Fruit fly (Drosophila melanogaster) whole organism, embryonic: ENCODE data around the gene Ets97D.
A peak's percentile ranks its signal among the peaks of the same experiment; 100 is the strongest.

ENCODE experiments used
- Atf6 ChIP-seq: fragments of 200-800 bp; sonication (Bioruptor generic); IDR thresholded peaks from 2 replicates; pipeline ENCODE4 v1.3.6; 2022; ENCODE audit warnings: missing biosample characterization, missing genetic modification characterization
- CG10147 ChIP-seq: fragments of 200-800 bp; sonication (Bioruptor generic); optimal IDR thresholded peaks from 2 replicates; lab custom pipeline; 2019; ENCODE audit warnings: missing biosample characterization, mild to moderate bottlenecking, missing genetic modification characterization, moderate library complexity
- CG10543 ChIP-seq: fragments of 200-800 bp; sonication (Bioruptor generic); optimal IDR thresholded peaks from 3 replicates; lab custom pipeline; 2017; ENCODE audit warnings: missing biosample characterization, mild to moderate bottlenecking, missing genetic modification characterization, moderate library complexity
- CG11560 ChIP-seq: fragments of 200-800 bp; sonication (Bioruptor generic); IDR thresholded peaks from 3 replicates; pipeline ENCODE4 v1.3.6; 2022; ENCODE audit warnings: missing biosample characterization, missing genetic modification characterization
- CG12744 ChIP-seq: fragments of 200-800 bp; sonication (Bioruptor generic); optimal IDR thresholded peaks from 2 replicates; lab custom pipeline; 2016; ENCODE audit warnings: missing biosample characterization, missing genetic modification characterization
- CG13424 ChIP-seq: fragments of 200-800 bp; sonication (Bioruptor generic); optimal IDR thresholded peaks from 2 replicates; lab custom pipeline; 2019; ENCODE audit warnings: missing biosample characterization, mild to moderate bottlenecking, missing genetic modification characterization, moderate library complexity
- CG14965 ChIP-seq: fragments of 200-800 bp; sonication (Bioruptor generic); optimal IDR thresholded peaks from 2 replicates; lab custom pipeline; 2016; ENCODE audit warnings: missing biosample characterization, missing genetic modification characterization, borderline replicate concordance
- CG15073 ChIP-seq: fragments of 200-800 bp; sonication (Bioruptor generic); optimal IDR thresholded peaks from 2 replicates; lab custom pipeline; 2016; ENCODE audit warnings: missing biosample characterization, missing genetic modification characterization
- CG15601 ChIP-seq: fragments of 200-800 bp; sonication (Bioruptor generic); optimal IDR thresholded peaks from 3 replicates; lab custom pipeline; 2019; ENCODE audit warnings: missing biosample characterization, mild to moderate bottlenecking, missing genetic modification characterization, moderate library complexity
- CG15696 ChIP-seq: fragments of 200-800 bp; sonication (Bioruptor generic); optimal IDR thresholded peaks from 2 replicates; lab custom pipeline; 2019; ENCODE audit warnings: missing biosample characterization, mild to moderate bottlenecking, missing genetic modification characterization, moderate library complexity
- CG17328 ChIP-seq: fragments of 200-800 bp; sonication (Bioruptor generic); IDR thresholded peaks from 2 replicates; pipeline ENCODE4 v1.3.6; 2022; ENCODE audit warnings: missing biosample characterization, missing genetic modification characterization
- CG17568 ChIP-seq: fragments of 200-800 bp; sonication (Bioruptor generic); optimal IDR thresholded peaks from 2 replicates; lab custom pipeline; 2018; ENCODE audit warnings: missing biosample characterization, mild to moderate bottlenecking, missing genetic modification characterization, moderate library complexity
- CG18599 ChIP-seq: fragments of 200-800 bp; sonication (Bioruptor generic); optimal IDR thresholded peaks from 3 replicates; lab custom pipeline; 2017; ENCODE audit warnings: missing biosample characterization, missing genetic modification characterization, mild to moderate bottlenecking, moderate library complexity, missing genetic modification reagents
- CG30020 ChIP-seq: fragments of 200-800 bp; optimal IDR thresholded peaks from 2 replicates; lab custom pipeline; 2019; ENCODE audit warnings: missing biosample characterization, mild to moderate bottlenecking, missing genetic modification characterization, moderate library complexity
- CG30431 ChIP-seq: fragments of 200-800 bp; sonication (Bioruptor generic); optimal IDR thresholded peaks from 2 replicates; lab custom pipeline; 2017; ENCODE audit warnings: missing biosample characterization, missing genetic modification characterization
- CG32767 ChIP-seq: fragments of 200-800 bp; sonication (Bioruptor generic); IDR thresholded peaks from 2 replicates; pipeline ENCODE4 v1.3.6; 2022; ENCODE audit warnings: missing biosample characterization, missing genetic modification characterization
- CG32772 ChIP-seq: fragments of 200-800 bp; sonication (Bioruptor generic); IDR thresholded peaks from 2 replicates; pipeline ENCODE4 v1.3.6; 2022; ENCODE audit warnings: missing biosample characterization, missing genetic modification characterization
- CG33557 ChIP-seq: fragments of 200-800 bp; sonication (Bioruptor generic); optimal IDR thresholded peaks from 2 replicates; lab custom pipeline; 2019; ENCODE audit warnings: missing biosample characterization, mild to moderate bottlenecking, missing genetic modification characterization, moderate library complexity
- CG34422 ChIP-seq: fragments of 200-800 bp; sonication (Bioruptor generic); IDR thresholded peaks from 3 replicates; pipeline ENCODE4 v1.3.6; 2022; ENCODE audit warnings: missing biosample characterization, missing genetic modification characterization
- CG4730 ChIP-seq: fragments of 200-800 bp; sonication (Bioruptor generic); IDR thresholded peaks from 2 replicates; pipeline ENCODE4 v1.3.6; 2022; ENCODE audit warnings: missing biosample characterization, missing genetic modification characterization
- CG5180 ChIP-seq: fragments of 200-800 bp; sonication (Bioruptor generic); optimal IDR thresholded peaks from 3 replicates; lab custom pipeline; 2017; ENCODE audit warnings: missing biosample characterization, missing genetic modification characterization, mild to moderate bottlenecking, moderate library complexity, missing genetic modification reagents
- CG9817 ChIP-seq: fragments of 200-800 bp; sonication (Bioruptor generic); optimal IDR thresholded peaks from 2 replicates; lab custom pipeline; 2018; ENCODE audit warnings: missing biosample characterization, mild to moderate bottlenecking, missing genetic modification characterization, moderate library complexity
- CHES-1-like ChIP-seq: fragments of 200-800 bp; sonication (Bioruptor generic); optimal IDR thresholded peaks from 2 replicates; lab custom pipeline; 2016; ENCODE audit warnings: missing biosample characterization, missing genetic modification characterization
- Chrac-16 ChIP-seq: fragments of 200-800 bp; sonication (Bioruptor generic); optimal IDR thresholded peaks from 3 replicates; lab custom pipeline; 2016; ENCODE audit warnings: missing biosample characterization, missing genetic modification characterization
- Dll ChIP-seq: fragments of 200-800 bp; sonication (Bioruptor generic); IDR thresholded peaks from 4 replicates; pipeline ENCODE4 v1.3.6; 2022; ENCODE audit warnings: missing biosample characterization, missing genetic modification characterization; ENCODE audit not compliant: partially characterized antibody
- Ets65A ChIP-seq: fragments of 200-800 bp; sonication (Bioruptor generic); peaks from one replicate; lab custom pipeline; 2016; ENCODE audit warnings: missing biosample characterization, missing genetic modification characterization
- Kr ChIP-seq: fragments of 200-800 bp; sonication (Bioruptor generic); optimal IDR thresholded peaks from 2 replicates; lab custom pipeline; 2017; ENCODE audit warnings: missing biosample characterization, mild to moderate bottlenecking, missing genetic modification characterization
- Meics ChIP-seq: fragments of 200-800 bp; sonication (Bioruptor generic); optimal IDR thresholded peaks from 2 replicates; lab custom pipeline; 2017; ENCODE audit warnings: missing biosample characterization, mild to moderate bottlenecking, missing genetic modification characterization
- Neu2 ChIP-seq: fragments of 200-800 bp; sonication (Bioruptor generic); optimal IDR thresholded peaks from 3 replicates; lab custom pipeline; 2016; ENCODE audit warnings: missing biosample characterization, missing genetic modification characterization, borderline replicate concordance
- Poxn ChIP-seq: fragments of 200-800 bp; sonication (Bioruptor generic); IDR thresholded peaks from 2 replicates; pipeline ENCODE4 v1.3.6; 2022; ENCODE audit warnings: missing biosample characterization, missing genetic modification characterization
- ase ChIP-seq: fragments of 200-800 bp; sonication (Bioruptor generic); IDR thresholded peaks from 3 replicates; pipeline ENCODE4 v1.3.6; 2022; ENCODE audit warnings: missing biosample characterization, missing genetic modification characterization
- ash1 ChIP-seq: fragments of 200-800 bp; sonication (Bioruptor generic); optimal IDR thresholded peaks from 2 replicates; lab custom pipeline; 2018; ENCODE audit warnings: missing biosample characterization, mild to moderate bottlenecking, missing genetic modification characterization
- chn ChIP-seq: fragments of 200-800 bp; sonication (Bioruptor generic); optimal IDR thresholded peaks from 2 replicates; lab custom pipeline; 2016; ENCODE audit warnings: missing biosample characterization, missing genetic modification characterization
- croc ChIP-seq: fragments of 200-800 bp; sonication (Bioruptor generic); conservative IDR thresholded peaks from 3 replicates; pipeline ENCODE4 v1.3.6; 2022; ENCODE audit warnings: missing biosample characterization, missing genetic modification characterization
- disco-r ChIP-seq: fragments of 200-800 bp; sonication (Bioruptor generic); optimal IDR thresholded peaks from 2 replicates; lab custom pipeline; 2016; ENCODE audit warnings: missing biosample characterization, missing genetic modification characterization
- dmrt99B ChIP-seq: fragments of 200-800 bp; sonication (Bioruptor generic); optimal IDR thresholded peaks from 2 replicates; lab custom pipeline; 2018; ENCODE audit warnings: missing biosample characterization, mild to moderate bottlenecking, missing genetic modification characterization, moderate library complexity
- gt ChIP-seq: fragments of 200-800 bp; sonication (Bioruptor generic); IDR thresholded peaks from 2 replicates; pipeline ENCODE4 v1.3.6; 2022; ENCODE audit warnings: missing biosample characterization, missing genetic modification characterization
- insv ChIP-seq, 2 experiments: fragments of 200-800 bp; sonication (Bioruptor generic); optimal IDR thresholded peaks; 3 replicates each; lab custom pipeline; 2016 to 2018; ENCODE audit warnings: missing biosample characterization in 2 of 2, missing genetic modification characterization in 2 of 2
- phol ChIP-seq: fragments of 200-800 bp; sonication (Bioruptor generic); optimal IDR thresholded peaks from 3 replicates; lab custom pipeline; 2018; ENCODE audit warnings: missing biosample characterization, mild to moderate bottlenecking, missing genetic modification characterization, moderate library complexity
- prd ChIP-seq, 3 experiments: fragments of >200 bp in 2 of 3; fragments of 200-800 bp in 1 of 3; sonication (Bioruptor generic) in 1 of 3; optimal IDR thresholded peaks in 2 of 3; IDR thresholded peaks in 1 of 3; 2 replicates in 2 of 3; 3 replicates in 1 of 3; pipeline versions ENCODE4 v1.3.6 to Lab custom; 2017 to 2022; ENCODE audit warnings: missing biosample characterization in 1 of 3, missing genetic modification characterization in 1 of 3
- ranshi ChIP-seq: fragments of 200-800 bp; sonication (Bioruptor generic); IDR thresholded peaks from 2 replicates; pipeline ENCODE4 v1.3.6; 2022; ENCODE audit warnings: missing biosample characterization, missing genetic modification characterization
- ro ChIP-seq: fragments of 200-800 bp; sonication (Bioruptor generic); IDR thresholded peaks from 2 replicates; pipeline ENCODE4 v1.3.6; 2022; ENCODE audit warnings: missing biosample characterization, missing genetic modification characterization
- sqz ChIP-seq: fragments of 200-800 bp; sonication (Bioruptor generic); optimal IDR thresholded peaks from 3 replicates; lab custom pipeline; 2018; ENCODE audit warnings: missing biosample characterization, mild to moderate bottlenecking, missing genetic modification characterization
- tap ChIP-seq: fragments of 200-800 bp; optimal IDR thresholded peaks from 3 replicates; lab custom pipeline; 2019; ENCODE audit warnings: missing biosample characterization, mild to moderate bottlenecking, missing genetic modification characterization, moderate library complexity
- tll ChIP-seq, 2 experiments: fragments of 200-800 bp in 1 of 2; fragments of >200 bp in 1 of 2; sonication (Bioruptor generic) in 1 of 2; optimal IDR thresholded peaks; 2 replicates each; lab custom pipeline; 2017 to 2019; ENCODE audit warnings: missing biosample characterization in 2 of 2, missing genetic modification characterization in 2 of 2, mild to moderate bottlenecking in 1 of 2, moderate library complexity in 1 of 2
- tna ChIP-seq: fragments of 200-800 bp; sonication (Bioruptor generic); IDR thresholded peaks from 2 replicates; pipeline ENCODE4 v1.3.6; 2022; ENCODE audit warnings: missing biosample characterization, missing genetic modification characterization; ENCODE audit not compliant: partially characterized antibody
- tx ChIP-seq: fragments of 200-800 bp; sonication (Bioruptor generic); optimal IDR thresholded peaks from 2 replicates; lab custom pipeline; 2016; ENCODE audit warnings: missing biosample characterization, missing genetic modification characterization
- vvl ChIP-seq: fragments of 200-800 bp; sonication (Bioruptor generic); IDR thresholded peaks from 2 replicates; pipeline ENCODE4 v1.3.6; 2022; ENCODE audit warnings: missing biosample characterization, missing genetic modification characterization
- wdn ChIP-seq: fragments of 200-800 bp; sonication (Bioruptor generic); IDR thresholded peaks from 2 replicates; pipeline ENCODE4 v1.3.6; 2022; ENCODE audit warnings: missing biosample characterization, missing genetic modification characterization

The Ets97D gene

DNA sequence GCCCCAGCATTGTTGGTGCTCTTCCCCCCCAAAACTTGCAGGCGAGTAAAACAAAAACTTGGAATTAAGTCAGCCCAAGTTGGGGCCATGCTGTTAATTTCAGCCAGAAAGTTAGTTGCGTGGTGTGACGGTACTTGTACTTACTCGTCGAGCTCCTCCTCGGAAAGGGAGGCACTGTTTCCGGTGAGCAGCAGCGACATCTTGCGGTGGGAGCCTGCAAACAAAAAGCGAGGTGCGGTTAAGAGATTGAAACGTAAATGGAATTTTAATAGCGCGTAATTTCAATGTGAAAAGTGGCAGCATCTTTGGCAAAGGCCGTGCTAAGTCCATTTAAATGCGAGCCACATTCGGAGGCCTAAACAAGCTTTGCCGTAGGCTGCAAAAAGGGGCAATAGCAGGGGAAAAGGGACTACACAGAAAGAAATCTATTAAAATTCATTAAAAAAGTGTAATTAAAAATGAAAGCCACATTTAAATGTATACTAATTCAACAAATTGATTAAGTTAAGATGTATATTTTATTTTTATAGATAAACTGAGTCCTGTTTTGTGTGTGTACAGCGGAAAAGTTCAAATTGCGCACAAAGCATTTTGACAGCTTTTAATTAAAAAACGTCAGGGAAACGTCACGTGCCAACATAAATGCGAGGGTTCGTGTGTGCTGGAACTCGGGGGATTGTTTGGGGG lies 43.8 kb upstream of the Ets97D start (continued):
- TF ChIP-seq prd (optimal IDR thresholded peaks at IDR 0.05; lab: Kevin White, UChicago), result no peak
- no peak for TF ChIP-seq prd (GFP tag; IDR thresholded peaks at IDR 0.05; lab: Robert Waterston, UW)
- TF ChIP-seq CG4730 (GFP tag; lab: Robert Waterston, UW), result no peak
- TF ChIP-seq CG15073 (GFP tag; lab: Kevin White, UChicago), result no peak
- TF ChIP-seq Meics (GFP tag; lab: Kevin White, UChicago), result no peak
- no peak for TF ChIP-seq Poxn (GFP tag; lab: Robert Waterston, UW)
- TF ChIP-seq CG9817 (tag; lab: Kevin White, UChicago), result no peak
- TF ChIP-seq CG30020, result no peak
- TF ChIP-seq CG10543 (GFP tag; lab: Kevin White, UChicago), result no peak
- peak; percentile 12 for TF ChIP-seq sqz (GFP tag; lab: Kevin White, UChicago)
- no peak for TF ChIP-seq CG33557 (GFP tag; lab: Kevin White, UChicago)
- no peak for TF ChIP-seq CG15601 (tag; lab: Kevin White, UChicago)
- TF ChIP-seq CG12744 (GFP tag; lab: Kevin White, UChicago), result no peak
- no peak for TF ChIP-seq tll (GFP tag; optimal IDR thresholded peaks at IDR 0.05; lab: Kevin White, UChicago)
- no peak for TF ChIP-seq tna (GFP tag; lab: Robert Waterston, UW)
- TF ChIP-seq CG32767, result no peak
- peak; percentile 7 for TF ChIP-seq phol (tag; lab: Kevin White, UChicago)
- TF ChIP-seq CG14965 (GFP tag; lab: Kevin White, UChicago), result peak; percentile 73
- TF ChIP-seq wdn, result no peak
- no peak for TF ChIP-seq chn (GFP tag; lab: Kevin White, UChicago)
- no peak for TF ChIP-seq CG17568 (GFP tag; lab: Kevin White, UChicago)
- no peak for TF ChIP-seq ash1
- TF ChIP-seq vvl (GFP tag; lab: Robert Waterston, UW), result peak; percentile 29; the same call in 1 of the 2 replicates
- no peak for TF ChIP-seq CG5180 (GFP tag; lab: Kevin White, UChicago)
- no peak for TF ChIP-seq Kr (GFP tag; lab: Kevin White, UChicago)
- TF ChIP-seq CG34422, result no peak
- no peak for TF ChIP-seq CG15696 (tag; lab: Kevin White, UChicago)
- TF ChIP-seq CG32772 (GFP tag; lab: Robert Waterston, UW), result no peak
- TF ChIP-seq tap (tag; lab: Kevin White, UChicago), result no peak
- no peak for TF ChIP-seq Chrac-16 (GFP tag; lab: Kevin White, UChicago)
- no peak for TF ChIP-seq ro (GFP tag; lab: Robert Waterston, UW)
- TF ChIP-seq disco-r (GFP tag; lab: Kevin White, UChicago), result no peak
- 0 out of 2 replicates have a peak, but pooled peaks have one; percentile 25 for TF ChIP-seq CG17328 (GFP tag; lab: Robert Waterston, UW)
- peak; percentile 78 for TF ChIP-seq Ets65A (GFP tag; lab: Kevin White, UChicago)
- TF ChIP-seq ase (GFP tag; lab: Robert Waterston, UW), result no peak
- no peak for TF ChIP-seq insv (GFP tag; optimal IDR thresholded peaks at IDR 0.05; lab: Kevin White, UChicago)
- no peak for TF ChIP-seq croc
- no peak for TF ChIP-seq tx (GFP tag; lab: Kevin White, UChicago)
- TF ChIP-seq CHES-1-like (GFP tag; lab: Kevin White, UChicago), result no peak
- peak; percentile 58 for TF ChIP-seq CG18599 (GFP tag; lab: Kevin White, UChicago)
- no peak for TF ChIP-seq Neu2 (GFP tag; lab: Kevin White, UChicago)
- TF ChIP-seq CG10147, result no peak
- TF ChIP-seq dmrt99B (tag; lab: Kevin White, UChicago), result no peak
- no peak for TF ChIP-seq CG30431 (GFP tag; lab: Kevin White, UChicago)
- TF ChIP-seq Atf6 (GFP tag; lab: Robert Waterston, UW), result no peak; the same call in 1 of the 2 replicates
- TF ChIP-seq ranshi (GFP tag; lab: Robert Waterston, UW), result no peak
- TF ChIP-seq CG13424 (tag; lab: Kevin White, UChicago), result no peak
- no peak for TF ChIP-seq CG11560 (tag; lab: Robert Waterston, UW)
- TF ChIP-seq gt (GFP tag; lab: Robert Waterston, UW), result no peak
- TF ChIP-seq Dll (GFP tag; lab: Robert Waterston, UW), result no peak
